Worm (Caenorhabditis elegans): ENCODE results near the gene sre-42.

- no peak for TF ChIP-seq unc-62 (GFP tag; optimal IDR thresholded peaks at IDR 0.05)
- no peak for TF ChIP-seq lin-13 (tag; optimal IDR thresholded peaks at IDR 0.05)
- no peak for TF ChIP-seq unc-39 (tag; optimal IDR thresholded peaks at IDR 0.05)
- no peak for TF ChIP-seq mep-1 (tag; optimal IDR thresholded peaks at IDR 0.05)
- no peak for TF ChIP-seq nhr-237 (tag; optimal IDR thresholded peaks at IDR 0.05)
- no peak for TF ChIP-seq nhr-76 (tag; optimal IDR thresholded peaks at IDR 0.05)
- no peak for TF ChIP-seq tbx-8 (GFP tag; optimal IDR thresholded peaks at IDR 0.05)
- TF ChIP-seq mab-5 (tag; optimal IDR thresholded peaks at IDR 0.05): no peak
Measured at ce11 chrII:12420486-12420885, 33.8 kb upstream of the sre-42 start, which contains the start of gene sre-26.

Data from whole organism, mixed stage, embryonic.